Fruit fly (Drosophila melanogaster) whole organism, embryonic: ENCODE results near the gene CG33060.

Experiments used
- Abd-B ChIP-seq: fragments of 200-800 bp; sonication (Bioruptor generic); optimal IDR thresholded peaks from 2 replicates; lab custom pipeline; 2018; ENCODE audit warnings: missing biosample characterization, mild to moderate bottlenecking, missing genetic modification characterization, moderate library complexity
- Antp ChIP-seq: fragments of 200-800 bp; sonication (Bioruptor generic); optimal IDR thresholded peaks from 3 replicates; lab custom pipeline; 2016; ENCODE audit warnings: missing biosample characterization, missing genetic modification characterization
- B-H2 ChIP-seq: fragments of 200-800 bp; sonication (Bioruptor generic); optimal IDR thresholded peaks from 2 replicates; lab custom pipeline; 2018; ENCODE audit warnings: missing biosample characterization, mild to moderate bottlenecking, missing genetic modification characterization
- BtbVII ChIP-seq: fragments of 200-800 bp; sonication (Bioruptor generic); optimal IDR thresholded peaks from 3 replicates; lab custom pipeline; 2017; ENCODE audit warnings: missing biosample characterization, mild to moderate bottlenecking, missing genetic modification characterization
- CG1024 ChIP-seq: fragments of 200-800 bp; sonication (Bioruptor generic); IDR thresholded peaks from 2 replicates; pipeline ENCODE4 v1.3.6; 2022; ENCODE audit warnings: missing biosample characterization, missing genetic modification characterization
- CG10267 ChIP-seq: fragments of 200-800 bp; sonication (Bioruptor generic); optimal IDR thresholded peaks from 2 replicates; lab custom pipeline; 2018; ENCODE audit warnings: missing biosample characterization, mild to moderate bottlenecking, missing genetic modification characterization, moderate library complexity
- CG10979 ChIP-seq: fragments of 200-800 bp; sonication (Bioruptor generic); optimal IDR thresholded peaks from 2 replicates; lab custom pipeline; 2018; ENCODE audit warnings: missing biosample characterization, mild to moderate bottlenecking, missing genetic modification characterization, moderate library complexity
- CG11504 ChIP-seq: fragments of 200-800 bp; sonication (Bioruptor generic); optimal IDR thresholded peaks from 3 replicates; lab custom pipeline; 2019; ENCODE audit warnings: missing biosample characterization, mild to moderate bottlenecking, missing genetic modification characterization, moderate library complexity
- CG12942 ChIP-seq: fragments of 200-800 bp; sonication (Bioruptor generic); optimal IDR thresholded peaks from 3 replicates; lab custom pipeline; 2016; ENCODE audit warnings: missing biosample characterization, missing genetic modification characterization
- CG13624 ChIP-seq: fragments of 200-800 bp; sonication (Bioruptor generic); optimal IDR thresholded peaks from 2 replicates; lab custom pipeline; 2016; ENCODE audit warnings: missing biosample characterization, missing genetic modification characterization
- CG1529 ChIP-seq: fragments of 200-800 bp; sonication (Bioruptor generic); optimal IDR thresholded peaks from 3 replicates; lab custom pipeline; 2018; ENCODE audit warnings: missing biosample characterization, missing genetic modification characterization
- CG15514 ChIP-seq: fragments of 200-800 bp; sonication (Bioruptor generic); optimal IDR thresholded peaks from 3 replicates; lab custom pipeline; 2017; ENCODE audit warnings: missing biosample characterization, missing genetic modification characterization, mild to moderate bottlenecking, moderate library complexity, missing genetic modification reagents
- CG18262 ChIP-seq: fragments of 200-800 bp; optimal IDR thresholded peaks from 3 replicates; lab custom pipeline; 2019; ENCODE audit warnings: missing biosample characterization, mild to moderate bottlenecking, missing genetic modification characterization, moderate library complexity
- CG2120 ChIP-seq: fragments of 200-800 bp; sonication (Bioruptor generic); optimal IDR thresholded peaks from 3 replicates; lab custom pipeline; 2016; ENCODE audit warnings: missing biosample characterization, missing genetic modification characterization
- CG2889 ChIP-seq: fragments of 200-800 bp; sonication (Bioruptor generic); IDR thresholded peaks from 3 replicates; pipeline ENCODE4 v1.3.6; 2022; ENCODE audit warnings: missing biosample characterization, missing genetic modification characterization
- CG31365 ChIP-seq: fragments of 200-800 bp; sonication (Bioruptor generic); optimal IDR thresholded peaks from 2 replicates; lab custom pipeline; 2018; ENCODE audit warnings: missing biosample characterization, mild to moderate bottlenecking, missing genetic modification characterization
- CG31441 ChIP-seq: fragments of 200-800 bp; sonication (Bioruptor generic); IDR thresholded peaks from 2 replicates; pipeline ENCODE4 v1.3.6; 2022; ENCODE audit warnings: missing biosample characterization, missing genetic modification characterization
- CG5953 ChIP-seq: fragments of 200-800 bp; sonication (Bioruptor generic); IDR thresholded peaks from 2 replicates; pipeline ENCODE4 v1.3.6; 2022; ENCODE audit warnings: missing biosample characterization, missing genetic modification characterization
- CG6689 ChIP-seq: fragments of 200-800 bp; sonication (Bioruptor generic); IDR thresholded peaks from 2 replicates; pipeline ENCODE4 v1.3.6; 2022; ENCODE audit warnings: missing biosample characterization, missing genetic modification characterization
- CG6813 ChIP-seq: fragments of 200-800 bp; sonication (Bioruptor generic); optimal IDR thresholded peaks from 2 replicates; lab custom pipeline; 2017; ENCODE audit warnings: missing biosample characterization, missing genetic modification characterization, mild to moderate bottlenecking, moderate library complexity, missing genetic modification reagents
- CG8765 ChIP-seq: fragments of 200-800 bp; sonication (Bioruptor generic); IDR thresholded peaks from 2 replicates; pipeline ENCODE4 v1.3.6; 2022; ENCODE audit warnings: missing biosample characterization, missing genetic modification characterization
- CG9727 ChIP-seq: fragments of 200-800 bp; sonication (Bioruptor generic); optimal IDR thresholded peaks from 3 replicates; lab custom pipeline; 2017; ENCODE audit warnings: missing biosample characterization, mild to moderate bottlenecking, missing genetic modification characterization
- CG9797 ChIP-seq: fragments of 200-800 bp; sonication (Bioruptor generic); optimal IDR thresholded peaks from 3 replicates; lab custom pipeline; 2018; ENCODE audit warnings: missing biosample characterization, mild to moderate bottlenecking, missing genetic modification characterization
- CG9932 ChIP-seq: fragments of 200-800 bp; sonication (Bioruptor generic); IDR thresholded peaks from 2 replicates; pipeline ENCODE4 v1.3.6; 2022; ENCODE audit warnings: missing biosample characterization, missing genetic modification characterization
- E2f1 ChIP-seq: fragments of 200-800 bp; sonication (Bioruptor generic); IDR thresholded peaks from 2 replicates; pipeline ENCODE4 v1.3.6; 2022; ENCODE audit warnings: missing biosample characterization, missing genetic modification characterization
- NC2α ChIP-seq: fragments of 200-800 bp; sonication (Bioruptor generic); optimal IDR thresholded peaks from 2 replicates; lab custom pipeline; 2016; ENCODE audit warnings: missing biosample characterization, missing genetic modification characterization
- Neu2 ChIP-seq: fragments of 200-800 bp; sonication (Bioruptor generic); optimal IDR thresholded peaks from 3 replicates; lab custom pipeline; 2016; ENCODE audit warnings: missing biosample characterization, missing genetic modification characterization, borderline replicate concordance
- Ptx1 ChIP-seq: fragments of 200-800 bp; sonication (Bioruptor generic); IDR thresholded peaks from 2 replicates; pipeline ENCODE4 v1.3.6; 2022; ENCODE audit warnings: missing biosample characterization, missing genetic modification characterization
- Side ChIP-seq: fragments of 200-800 bp; sonication (Bioruptor generic); optimal IDR thresholded peaks from 2 replicates; lab custom pipeline; 2016; ENCODE audit warnings: missing biosample characterization, missing genetic modification characterization
- Spps ChIP-seq: fragments of 200-800 bp; sonication (Bioruptor generic); optimal IDR thresholded peaks from 2 replicates; lab custom pipeline; 2018; ENCODE audit warnings: missing biosample characterization, mild to moderate bottlenecking, missing genetic modification characterization
- Taf1 ChIP-seq: fragments of 200-800 bp; sonication (Bioruptor generic); IDR thresholded peaks from 2 replicates; pipeline ENCODE4 v1.3.6; 2022; ENCODE audit warnings: missing biosample characterization, missing genetic modification characterization
- abd-A ChIP-seq: fragments of 200-800 bp; sonication (Bioruptor generic); optimal IDR thresholded peaks from 3 replicates; lab custom pipeline; 2019; ENCODE audit warnings: missing biosample characterization, mild to moderate bottlenecking, missing genetic modification characterization, moderate library complexity
- amos ChIP-seq: fragments of 200-800 bp; sonication (Bioruptor generic); IDR thresholded peaks from 2 replicates; pipeline ENCODE4 v1.3.6; 2022; ENCODE audit warnings: missing biosample characterization, missing genetic modification characterization; ENCODE audit not compliant: partially characterized antibody
- ap ChIP-seq: fragments of 200-800 bp; sonication (Bioruptor generic); IDR thresholded peaks from 2 replicates; pipeline ENCODE4 v1.3.6; 2022; ENCODE audit warnings: missing biosample characterization, missing genetic modification characterization
- ato ChIP-seq: fragments of 200-800 bp; sonication (Bioruptor generic); IDR thresholded peaks from 2 replicates; pipeline ENCODE4 v1.3.6; 2022; ENCODE audit warnings: missing biosample characterization, missing genetic modification characterization; ENCODE audit not compliant: partially characterized antibody
- bigmax ChIP-seq: fragments of 200-800 bp; sonication (Bioruptor generic); optimal IDR thresholded peaks from 2 replicates; lab custom pipeline; 2018; ENCODE audit warnings: missing biosample characterization, mild to moderate bottlenecking, missing genetic modification characterization
- br ChIP-seq: fragments of >200 bp; optimal IDR thresholded peaks from 2 replicates; lab custom pipeline; 2017
- chif ChIP-seq, 2 experiments: fragments of 200-800 bp; sonication (Bioruptor generic); optimal IDR thresholded peaks; 3 replicates each; lab custom pipeline; 2016; ENCODE audit warnings: missing biosample characterization in 2 of 2, missing genetic modification characterization in 2 of 2
- dimm ChIP-seq: fragments of 200-800 bp; sonication (Bioruptor generic); IDR thresholded peaks from 2 replicates; pipeline ENCODE4 v1.3.6; 2022; ENCODE audit warnings: missing biosample characterization, missing genetic modification characterization
- ems ChIP-seq: fragments of 200-800 bp; sonication (Bioruptor generic); optimal IDR thresholded peaks from 3 replicates; lab custom pipeline; 2016; ENCODE audit warnings: missing biosample characterization, missing genetic modification characterization
- en ChIP-seq: fragments of 200-800 bp; sonication (Bioruptor generic); optimal IDR thresholded peaks from 2 replicates; lab custom pipeline; 2016; ENCODE audit warnings: missing biosample characterization, missing genetic modification characterization
- eyg ChIP-seq: fragments of 200-800 bp; sonication (Bioruptor generic); optimal IDR thresholded peaks from 3 replicates; lab custom pipeline; 2016; ENCODE audit warnings: missing biosample characterization, missing genetic modification characterization
- ham ChIP-seq: fragments of 200-800 bp; sonication (Bioruptor generic); IDR thresholded peaks from 2 replicates; pipeline ENCODE4 v1.3.6; 2022; ENCODE audit warnings: missing biosample characterization, missing genetic modification characterization
- hbn ChIP-seq: fragments of 200-800 bp; sonication (Bioruptor generic); IDR thresholded peaks from 2 replicates; pipeline ENCODE4 v1.3.6; 2022; ENCODE audit warnings: missing biosample characterization, missing genetic modification characterization; ENCODE audit not compliant: partially characterized antibody
- insv ChIP-seq, 2 experiments: fragments of 200-800 bp; sonication (Bioruptor generic); optimal IDR thresholded peaks; 3 replicates each; lab custom pipeline; 2016 to 2018; ENCODE audit warnings: missing biosample characterization in 2 of 2, missing genetic modification characterization in 2 of 2
- inv ChIP-seq: fragments of 200-800 bp; sonication (Bioruptor generic); IDR thresholded peaks from 2 replicates; pipeline ENCODE4 v1.3.6; 2022; ENCODE audit warnings: missing biosample characterization, missing genetic modification characterization; ENCODE audit not compliant: partially characterized antibody
- lab ChIP-seq: fragments of 200-800 bp; sonication (Bioruptor generic); optimal IDR thresholded peaks from 3 replicates; lab custom pipeline; 2017; ENCODE audit warnings: missing biosample characterization, missing genetic modification characterization, mild to moderate bottlenecking, moderate library complexity, missing genetic modification reagents
- lilli ChIP-seq: fragments of 200-800 bp; sonication (Bioruptor generic); optimal IDR thresholded peaks from 3 replicates; lab custom pipeline; 2016; ENCODE audit warnings: missing biosample characterization, missing genetic modification characterization
- ro ChIP-seq: fragments of 200-800 bp; sonication (Bioruptor generic); IDR thresholded peaks from 2 replicates; pipeline ENCODE4 v1.3.6; 2022; ENCODE audit warnings: missing biosample characterization, missing genetic modification characterization
- ssp ChIP-seq: fragments of 200-800 bp; sonication (Bioruptor generic); IDR thresholded peaks from 2 replicates; pipeline ENCODE4 v1.3.6; 2022; ENCODE audit warnings: missing biosample characterization, missing genetic modification characterization
- stwl ChIP-seq: fragments of 200-800 bp; sonication (Bioruptor generic); optimal IDR thresholded peaks from 3 replicates; lab custom pipeline; 2018; ENCODE audit warnings: missing biosample characterization, mild to moderate bottlenecking, missing genetic modification characterization, moderate library complexity
- zen2 ChIP-seq: fragments of 200-800 bp; sonication (Bioruptor generic); IDR thresholded peaks from 3 replicates; pipeline ENCODE4 v1.3.6; 2022; ENCODE audit warnings: missing biosample characterization, missing genetic modification characterization; ENCODE audit not compliant: partially characterized antibody

CG33060 gene

dm6 chr3L:16309972-16310371, 20.9 kb upstream of the CG33060 start (continued):
- TF ChIP-seq CG10267 (tag; lab: Kevin White, UChicago) (no peak), CG12942 (GFP tag; lab: Kevin White, UChicago) (no peak), br (no peak), hbn (GFP tag; lab: Robert Waterston, UW) (no peak), CG11504 (tag; lab: Kevin White, UChicago) (no peak), ham (no peak), CG1529 (no peak), CG5953 (GFP tag; lab: Robert Waterston, UW) (no peak), CG9932 (peak; percentile 75), CG31365 (tag; lab: Kevin White, UChicago) (no peak), chif (GFP tag; optimal IDR thresholded peaks at IDR 0.05; lab: Kevin White, UChicago) (peak in 1 of 2 experiments; percentile 10), CG9797 (no peak), bigmax (GFP tag; lab: Kevin White, UChicago) (no peak), BtbVII (no peak), ato (GFP tag; lab: Robert Waterston, UW) (no peak), E2f1 (GFP tag; lab: Robert Waterston, UW) (no peak), Spps (no peak), dimm (no peak), ap (no peak), CG8765 (GFP tag; lab: Robert Waterston, UW) (no peak), amos (no peak), CG2889 (no peak), zen2 (GFP tag; lab: Robert Waterston, UW) (no peak), abd-A (tag; lab: Kevin White, UChicago) (no peak), CG1024 (GFP tag; lab: Robert Waterston, UW) (no peak), lab (GFP tag; lab: Kevin White, UChicago) (peak; percentile 72), CG9727 (GFP tag; lab: Kevin White, UChicago) (no peak), lilli (GFP tag; lab: Kevin White, UChicago) (peak; percentile 43), Taf1 (GFP tag; lab: Robert Waterston, UW) (no peak), NC2α (no peak), stwl (tag; lab: Kevin White, UChicago) (no peak), eyg (GFP tag; lab: Kevin White, UChicago) (no peak), ssp (no peak), CG6689 (GFP tag; lab: Robert Waterston, UW) (no peak), CG6813 (GFP tag; lab: Kevin White, UChicago) (no peak), en (GFP tag; lab: Kevin White, UChicago) (no peak), Abd-B (GFP tag; lab: Kevin White, UChicago) (no peak), CG31441 (GFP tag; lab: Robert Waterston, UW) (no peak), ro (GFP tag; lab: Robert Waterston, UW) (no peak), Antp (GFP tag; lab: Kevin White, UChicago) (peak; percentile 5), insv (GFP tag; optimal IDR thresholded peaks at IDR 0.05; lab: Kevin White, UChicago) (no peak), Neu2 (no peak), CG15514 (GFP tag; lab: Kevin White, UChicago) (peak; percentile 23), Side (GFP tag; lab: Kevin White, UChicago) (no peak), CG18262 (tag; lab: Kevin White, UChicago) (no peak), Ptx1 (GFP tag; lab: Robert Waterston, UW) (0 out of 2 replicates have a peak, but pooled peaks have one; percentile 13), CG10979 (tag; lab: Kevin White, UChicago) (no peak), ems (no peak), CG2120 (GFP tag; lab: Kevin White, UChicago) (peak; percentile 67), B-H2 (no peak), CG13624 (GFP tag; lab: Kevin White, UChicago) (no peak), inv (no peak)
